Worm (Caenorhabditis elegans): ENCODE results near the gene sago-1.
A peak's percentile ranks its signal among the peaks of the same experiment; 100 is the strongest.

sago-1 gene

ce11 chrV:6354202-6354601 lies 50.6 kb downstream of the sago-1 start:
- TF ChIP-seq mdl-1 (tag; optimal IDR thresholded peaks at IDR 0.05) (peak in 1 of 2 experiments; percentile 47), nhr-48 (tag; optimal IDR thresholded peaks at IDR 0.05) (peak; percentile 79), nhr-28 (tag; optimal IDR thresholded peaks at IDR 0.05) (peak; percentile 22), aha-1 (tag) (peak; percentile 78), mxl-3 (GFP tag; optimal IDR thresholded peaks at IDR 0.05) (peak; percentile 70), hlh-30 (tag; optimal IDR thresholded peaks at IDR 0.05; ENCODE audit: insufficient read depth) (no peak), hlh-11 (tag; optimal IDR thresholded peaks at IDR 0.05) (peak; percentile 76), aly-2 (tag; optimal IDR thresholded peaks at IDR 0.05) (no peak), unc-62 (GFP tag; optimal IDR thresholded peaks at IDR 0.05 in 1 of 2) (no peak), unc-62 (tag; optimal IDR thresholded peaks at IDR 0.05) (no peak), nhr-25 (tag; optimal IDR thresholded peaks at IDR 0.05; ENCODE audit: borderline replicate concordance, insufficient read depth) (peak; percentile 2), set-16 (GFP tag; IDR thresholded peaks at IDR 0.05) (peak; percentile 28; the same call in 1 of the 2 replicates)

- peak in 1 of 2 experiments; percentile 13 for TF ChIP-seq unc-62 (GFP tag; optimal IDR thresholded peaks at IDR 0.05 in 1 of 2)
- TF ChIP-seq unc-62 (tag; optimal IDR thresholded peaks at IDR 0.05): no peak
- no peak for TF ChIP-seq ama-1 (optimal IDR thresholded peaks at IDR 0.05)
- TF ChIP-seq attf-4 (tag; optimal IDR thresholded peaks at IDR 0.05): no peak
- peak; percentile 26 for TF ChIP-seq nhr-28 (tag; optimal IDR thresholded peaks at IDR 0.05)
Measured at ce11 chrV:6354786-6355185, 51.2 kb downstream of the sago-1 start.

- TF ChIP-seq dmd-6 (GFP tag; IDR thresholded peaks at IDR 0.05) (0 out of 2 replicates have a peak, but pooled peaks have one; percentile 1), aha-1 (tag) (peak; percentile 29), set-16 (GFP tag; IDR thresholded peaks at IDR 0.05) (peak; percentile 62), egl-43 (GFP tag; IDR thresholded peaks at IDR 0.05) (0 out of 2 replicates have a peak, but pooled peaks have one; percentile 9), ceh-82 (tag; optimal IDR thresholded peaks at IDR 0.05) (no peak)
Measured at ce11 chrV:6355412-6355811, 51.8 kb downstream of the sago-1 start.

DNA sequence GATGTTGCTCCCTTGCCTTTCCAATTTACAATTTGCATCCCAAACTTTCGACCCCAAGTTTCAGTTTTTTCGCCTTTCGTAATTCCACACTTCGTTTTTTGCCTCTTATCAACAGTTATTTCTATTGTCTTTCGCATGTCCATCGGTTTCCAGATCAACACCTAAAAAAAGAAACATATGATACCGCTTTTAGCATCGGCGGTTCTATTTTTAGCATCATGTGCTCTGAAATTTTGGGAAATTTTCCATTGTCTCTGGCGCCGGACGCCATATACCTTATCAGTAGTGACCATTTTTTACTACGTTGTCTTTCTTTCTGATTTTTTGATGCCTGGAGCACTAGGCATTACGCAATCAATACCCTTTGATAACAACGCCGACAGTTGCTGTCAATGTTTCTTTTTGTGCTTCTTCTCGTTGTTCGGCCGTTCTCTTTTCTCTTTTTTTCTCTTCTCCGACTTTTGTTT lies 52.4 kb downstream of the sago-1 start, which contains the start of gene bcl-11:
Gene bcl-11, plus strand, starts transcription at position 51 of the 467 bp plus-strand sequence.
- no peak for TF ChIP-seq jun-1 (tag; optimal IDR thresholded peaks at IDR 0.05)
- no peak for TF ChIP-seq ces-1 (GFP tag; optimal IDR thresholded peaks at IDR 0.05)
- TF ChIP-seq lin-13 (GFP tag; optimal IDR thresholded peaks at IDR 0.05): no peak
- TF ChIP-seq F49E8.2 (tag; optimal IDR thresholded peaks at IDR 0.05; ENCODE audit: borderline replicate concordance): no peak
- no peak for TF ChIP-seq nhr-76 (tag; optimal IDR thresholded peaks at IDR 0.05)
- TF ChIP-seq ZK546.5 (tag; optimal IDR thresholded peaks at IDR 0.05): no peak
- no peak for TF ChIP-seq daf-8 (GFP tag; IDR thresholded peaks at IDR 0.05)
- TF ChIP-seq nhr-42 (GFP tag; IDR thresholded peaks at IDR 0.05): no peak
- peak; percentile 23 for TF ChIP-seq hlh-30 (tag; optimal IDR thresholded peaks at IDR 0.05; ENCODE audit: insufficient read depth)
- no peak for TF ChIP-seq ztf-7 (tag; optimal IDR thresholded peaks at IDR 0.05)
- TF ChIP-seq T20F7.1 (GFP tag; optimal IDR thresholded peaks at IDR 0.05): no peak
- TF ChIP-seq unc-39 (tag; optimal IDR thresholded peaks at IDR 0.05): no peak
- TF ChIP-seq fkh-10 (GFP tag; optimal IDR thresholded peaks at IDR 0.05): no peak
- no peak for TF ChIP-seq lir-3 (tag; optimal IDR thresholded peaks at IDR 0.05)
- TF ChIP-seq lin-1 (GFP tag; IDR thresholded peaks at IDR 0.05): peak; percentile 36; the same call in 1 of the 2 replicates
- TF ChIP-seq daf-19 (GFP tag; conservative IDR thresholded peaks at IDR 0.05): no peak
- TF ChIP-seq nhr-41 (GFP tag; IDR thresholded peaks at IDR 0.05): no peak
- TF ChIP-seq madf-5 (GFP tag; IDR thresholded peaks at IDR 0.05): no peak
- no peak for TF ChIP-seq ZK337.2 (GFP tag; IDR thresholded peaks at IDR 0.05)
- no peak for TF ChIP-seq spr-1 (tag; optimal IDR thresholded peaks at IDR 0.05)
- no peak for TF ChIP-seq nhr-111 (GFP tag; optimal IDR thresholded peaks at IDR 0.05)
- no peak for TF ChIP-seq egl-43 (GFP tag; IDR thresholded peaks at IDR 0.05)
- TF ChIP-seq arid-1 (GFP tag; conservative IDR thresholded peaks at IDR 0.05): no peak
- TF ChIP-seq daf-12 (tag; optimal IDR thresholded peaks at IDR 0.05): no peak
- TF ChIP-seq Y48G9A.11 (GFP tag; IDR thresholded peaks at IDR 0.05): no peak
- TF ChIP-seq zfp-2 (tag; optimal IDR thresholded peaks at IDR 0.05): no peak
- no peak for TF ChIP-seq zfp-3 (GFP tag; conservative IDR thresholded peaks at IDR 0.05)
- TF ChIP-seq Y75B8A.6 (GFP tag; IDR thresholded peaks at IDR 0.05): no peak
- no peak for TF ChIP-seq mxl-3 (GFP tag; optimal IDR thresholded peaks at IDR 0.05)
- no peak for TF ChIP-seq fos-1 (tag; optimal IDR thresholded peaks at IDR 0.05)
- no peak for TF ChIP-seq F37D6.2 (tag; optimal IDR thresholded peaks at IDR 0.05)
- no peak for TF ChIP-seq mes-2 (tag; optimal IDR thresholded peaks at IDR 0.05; ENCODE audit: poor library complexity, severe bottlenecking)

Data from whole organism, L4 larva.